Fruit fly (Drosophila melanogaster) whole organism, embryonic: Measurements from ENCODE around the gene Mf.
A peak's percentile ranks its signal among the peaks of the same experiment; 100 is the strongest.

ENCODE experiments used
- Adf1 ChIP-seq: fragments of 200-800 bp; sonication (Bioruptor generic); IDR thresholded peaks from 2 replicates; pipeline ENCODE4 v1.3.6; 2022; ENCODE audit warnings: missing biosample characterization, missing genetic modification characterization
- CG1024 ChIP-seq: fragments of 200-800 bp; sonication (Bioruptor generic); IDR thresholded peaks from 2 replicates; pipeline ENCODE4 v1.3.6; 2022; ENCODE audit warnings: missing biosample characterization, missing genetic modification characterization
- CG10462 ChIP-seq: fragments of 200-800 bp; sonication (Bioruptor generic); optimal IDR thresholded peaks from 2 replicates; lab custom pipeline; 2016; ENCODE audit warnings: missing biosample characterization, missing genetic modification characterization
- CG11504 ChIP-seq: fragments of 200-800 bp; sonication (Bioruptor generic); optimal IDR thresholded peaks from 3 replicates; lab custom pipeline; 2019; ENCODE audit warnings: missing biosample characterization, mild to moderate bottlenecking, missing genetic modification characterization, moderate library complexity
- CG12299 ChIP-seq: fragments of 200-800 bp; sonication (Bioruptor generic); optimal IDR thresholded peaks from 2 replicates; lab custom pipeline; 2018; ENCODE audit warnings: missing biosample characterization, mild to moderate bottlenecking, missing genetic modification characterization
- CG13424 ChIP-seq: fragments of 200-800 bp; sonication (Bioruptor generic); optimal IDR thresholded peaks from 2 replicates; lab custom pipeline; 2019; ENCODE audit warnings: missing biosample characterization, mild to moderate bottlenecking, missing genetic modification characterization, moderate library complexity
- CG14050 ChIP-seq: fragments of 200-800 bp; sonication (Bioruptor generic); IDR thresholded peaks from 3 replicates; pipeline ENCODE4 v1.3.6; 2022; ENCODE audit warnings: missing biosample characterization, missing genetic modification characterization
- CG1647 ChIP-seq: fragments of 200-800 bp; sonication (Bioruptor generic); optimal IDR thresholded peaks from 3 replicates; lab custom pipeline; 2016; ENCODE audit warnings: missing biosample characterization, missing genetic modification characterization
- CG16813 ChIP-seq: fragments of 200-800 bp; sonication (Bioruptor generic); IDR thresholded peaks from 3 replicates; pipeline ENCODE4 v1.3.6; 2022; ENCODE audit warnings: missing biosample characterization, missing genetic modification characterization; ENCODE audit not compliant: partially characterized antibody
- CG17328 ChIP-seq: fragments of 200-800 bp; sonication (Bioruptor generic); IDR thresholded peaks from 2 replicates; pipeline ENCODE4 v1.3.6; 2022; ENCODE audit warnings: missing biosample characterization, missing genetic modification characterization
- CG17568 ChIP-seq: fragments of 200-800 bp; sonication (Bioruptor generic); optimal IDR thresholded peaks from 2 replicates; lab custom pipeline; 2018; ENCODE audit warnings: missing biosample characterization, mild to moderate bottlenecking, missing genetic modification characterization, moderate library complexity
- CG30431 ChIP-seq: fragments of 200-800 bp; sonication (Bioruptor generic); optimal IDR thresholded peaks from 2 replicates; lab custom pipeline; 2017; ENCODE audit warnings: missing biosample characterization, missing genetic modification characterization
- CG32532 ChIP-seq: fragments of 200-800 bp; sonication (Bioruptor generic); IDR thresholded peaks from 2 replicates; pipeline ENCODE4 v1.3.6; 2022; ENCODE audit warnings: missing biosample characterization, missing genetic modification characterization
- CG3281 ChIP-seq: fragments of 200-800 bp; sonication (Bioruptor generic); optimal IDR thresholded peaks from 3 replicates; lab custom pipeline; 2017; ENCODE audit warnings: missing biosample characterization, mild to moderate bottlenecking, missing genetic modification characterization
- CG34376 ChIP-seq: fragments of 200-800 bp; sonication (Bioruptor generic); optimal IDR thresholded peaks from 2 replicates; lab custom pipeline; 2018; ENCODE audit warnings: missing biosample characterization, mild to moderate bottlenecking, missing genetic modification characterization
- CG3995 ChIP-seq: fragments of 200-800 bp; sonication (Bioruptor generic); optimal IDR thresholded peaks from 3 replicates; lab custom pipeline; 2016; ENCODE audit warnings: missing biosample characterization, missing genetic modification characterization
- CG5180 ChIP-seq: fragments of 200-800 bp; sonication (Bioruptor generic); optimal IDR thresholded peaks from 3 replicates; lab custom pipeline; 2017; ENCODE audit warnings: missing biosample characterization, missing genetic modification characterization, mild to moderate bottlenecking, moderate library complexity, missing genetic modification reagents
- CG7786 ChIP-seq: fragments of 200-800 bp; sonication (Bioruptor generic); optimal IDR thresholded peaks from 2 replicates; lab custom pipeline; 2016; ENCODE audit warnings: missing biosample characterization, missing genetic modification characterization
- CG7839 ChIP-seq: fragments of 200-800 bp; sonication (Bioruptor generic); optimal IDR thresholded peaks from 3 replicates; lab custom pipeline; 2018; ENCODE audit warnings: missing biosample characterization, mild to moderate bottlenecking, missing genetic modification characterization, moderate library complexity
- CG7928 ChIP-seq: fragments of 200-800 bp; sonication (Bioruptor generic); optimal IDR thresholded peaks from 2 replicates; lab custom pipeline; 2017; ENCODE audit warnings: missing biosample characterization, mild to moderate bottlenecking, missing genetic modification characterization
- CG8089 ChIP-seq: fragments of 200-800 bp; sonication (Bioruptor generic); optimal IDR thresholded peaks from 3 replicates; lab custom pipeline; 2016; ENCODE audit warnings: missing biosample characterization, missing genetic modification characterization
- CG9215 ChIP-seq: fragments of 200-800 bp; sonication (Bioruptor generic); IDR thresholded peaks from 2 replicates; pipeline ENCODE4 v1.3.6; 2022; ENCODE audit warnings: missing biosample characterization, missing genetic modification characterization
- CG9817 ChIP-seq: fragments of 200-800 bp; sonication (Bioruptor generic); optimal IDR thresholded peaks from 2 replicates; lab custom pipeline; 2018; ENCODE audit warnings: missing biosample characterization, mild to moderate bottlenecking, missing genetic modification characterization, moderate library complexity
- Drgx ChIP-seq: fragments of 200-800 bp; sonication (Bioruptor generic); IDR thresholded peaks from 2 replicates; pipeline ENCODE4 v1.3.6; 2022; ENCODE audit warnings: missing biosample characterization, missing genetic modification characterization
- E2f2 ChIP-seq: fragments of 200-800 bp; sonication (Bioruptor generic); IDR thresholded peaks from 2 replicates; pipeline ENCODE4 v1.3.6; 2022; ENCODE audit warnings: missing biosample characterization, missing genetic modification characterization
- HHEX ChIP-seq: fragments of 200-800 bp; sonication (Bioruptor generic); optimal IDR thresholded peaks from 3 replicates; lab custom pipeline; 2017; ENCODE audit warnings: missing biosample characterization, mild to moderate bottlenecking, missing genetic modification characterization, missing genetic modification reagents
- HLH3B ChIP-seq: fragments of 200-800 bp; sonication (Bioruptor generic); IDR thresholded peaks from 2 replicates; pipeline ENCODE4 v1.3.6; 2022; ENCODE audit warnings: missing biosample characterization, missing genetic modification characterization
- Lhr ChIP-seq: fragments of 200-800 bp; sonication (Bioruptor generic); optimal IDR thresholded peaks from 3 replicates; lab custom pipeline; 2017; ENCODE audit warnings: mild to moderate bottlenecking, missing biosample characterization, missing genetic modification reagents, missing genetic modification characterization
- Ptx1 ChIP-seq: fragments of 200-800 bp; sonication (Bioruptor generic); IDR thresholded peaks from 2 replicates; pipeline ENCODE4 v1.3.6; 2022; ENCODE audit warnings: missing biosample characterization, missing genetic modification characterization
- Rx ChIP-seq: fragments of 200-800 bp; sonication (Bioruptor generic); IDR thresholded peaks from 2 replicates; pipeline ENCODE4 v1.3.6; 2022; ENCODE audit warnings: missing biosample characterization, missing genetic modification characterization
- Sry-δ ChIP-seq: fragments of 200-800 bp; sonication (Bioruptor generic); optimal IDR thresholded peaks from 2 replicates; lab custom pipeline; 2016; ENCODE audit warnings: missing biosample characterization, missing genetic modification characterization
- bsh ChIP-seq, 2 experiments: fragments of 200-800 bp; sonication (Bioruptor generic); optimal IDR thresholded peaks; 2 replicates each; lab custom pipeline; 2017 to 2018; ENCODE audit warnings: mild to moderate bottlenecking in 2 of 2, missing biosample characterization in 2 of 2, missing genetic modification characterization in 2 of 2, moderate library complexity in 1 of 2
- crp ChIP-seq, 2 experiments: fragments of 200-800 bp; sonication (Bioruptor generic); optimal IDR thresholded peaks; 2 replicates in 1 of 2; 3 replicates in 1 of 2; lab custom pipeline; 2017; ENCODE audit warnings: missing biosample characterization in 2 of 2, missing genetic modification characterization in 2 of 2, mild to moderate bottlenecking in 1 of 2, moderate library complexity in 1 of 2
- cwo ChIP-seq: fragments of 200-800 bp; sonication (Bioruptor generic); optimal IDR thresholded peaks from 3 replicates; lab custom pipeline; 2017; ENCODE audit warnings: missing biosample characterization, missing genetic modification characterization, mild to moderate bottlenecking, moderate library complexity, missing genetic modification reagents
- eve ChIP-seq, 2 experiments: fragments of >200 bp; optimal IDR thresholded peaks; 2 replicates each; lab custom pipeline; 2017; ENCODE audit warnings: missing biosample characterization in 2 of 2, missing genetic modification characterization in 2 of 2
- fd96Cb ChIP-seq: fragments of 200-800 bp; sonication (Bioruptor generic); optimal IDR thresholded peaks from 2 replicates; lab custom pipeline; 2018; ENCODE audit warnings: missing biosample characterization, mild to moderate bottlenecking, missing genetic modification characterization, moderate library complexity
- grau ChIP-seq: fragments of 200-800 bp; optimal IDR thresholded peaks from 3 replicates; lab custom pipeline; 2019; ENCODE audit warnings: missing biosample characterization, mild to moderate bottlenecking, missing genetic modification characterization, moderate library complexity
- knrl ChIP-seq: fragments of 200-800 bp; sonication (Bioruptor generic); IDR thresholded peaks from 3 replicates; pipeline ENCODE4 v1.3.6; 2022; ENCODE audit warnings: missing biosample characterization, missing genetic modification characterization; ENCODE audit not compliant: partially characterized antibody
- lab ChIP-seq: fragments of 200-800 bp; sonication (Bioruptor generic); optimal IDR thresholded peaks from 3 replicates; lab custom pipeline; 2017; ENCODE audit warnings: missing biosample characterization, missing genetic modification characterization, mild to moderate bottlenecking, moderate library complexity, missing genetic modification reagents
- lmd ChIP-seq: fragments of 200-800 bp; sonication (Bioruptor generic); IDR thresholded peaks from 2 replicates; pipeline ENCODE4 v1.3.6; 2022; ENCODE audit warnings: missing biosample characterization, missing genetic modification characterization
- luna ChIP-seq: fragments of 200-800 bp; sonication (Bioruptor generic); optimal IDR thresholded peaks from 2 replicates; lab custom pipeline; 2016; ENCODE audit warnings: missing biosample characterization, missing genetic modification characterization
- mld ChIP-seq: fragments of 200-800 bp; sonication (Bioruptor generic); IDR thresholded peaks from 3 replicates; pipeline ENCODE4 v1.3.6; 2022; ENCODE audit warnings: missing biosample characterization, missing genetic modification characterization; ENCODE audit not compliant: partially characterized antibody
- nmo ChIP-seq: fragments of 200-800 bp; sonication (Bioruptor generic); optimal IDR thresholded peaks from 2 replicates; lab custom pipeline; 2018; ENCODE audit warnings: missing biosample characterization, mild to moderate bottlenecking, missing genetic modification characterization, moderate library complexity
- otp ChIP-seq: fragments of 200-800 bp; sonication (Bioruptor generic); IDR thresholded peaks from 3 replicates; pipeline ENCODE4, ENCODE4 v1.3.6; 2022; ENCODE audit warnings: missing biosample characterization, missing genetic modification characterization
- pb ChIP-seq: fragments of 200-800 bp; sonication (Bioruptor generic); optimal IDR thresholded peaks from 3 replicates; lab custom pipeline; 2016; ENCODE audit warnings: missing biosample characterization, missing genetic modification characterization
- slou ChIP-seq: fragments of 200-800 bp; sonication (Bioruptor generic); optimal IDR thresholded peaks from 3 replicates; lab custom pipeline; 2016; ENCODE audit warnings: missing biosample characterization, missing genetic modification characterization
- slp2 ChIP-seq: fragments of 200-800 bp; sonication (Bioruptor generic); optimal IDR thresholded peaks from 2 replicates; lab custom pipeline; 2016; ENCODE audit warnings: missing biosample characterization, missing genetic modification characterization
- sr ChIP-seq: fragments of 200-800 bp; sonication (Bioruptor generic); IDR thresholded peaks from 3 replicates; pipeline ENCODE4 v1.3.6; 2022; ENCODE audit warnings: missing biosample characterization, missing genetic modification characterization
- vnd ChIP-seq: fragments of 200-800 bp; sonication (Bioruptor generic); IDR thresholded peaks from 3 replicates; pipeline ENCODE4 v1.3.6; 2022; ENCODE audit warnings: missing biosample characterization, missing genetic modification characterization; ENCODE audit not compliant: partially characterized antibody

Mf gene

dm6 chr3R:15229329-15229876, 48.1 kb upstream of the Mf start, which contains the start of the genes Art3 and mRpS10 (continued):
- TF ChIP-seq CG7928 (GFP tag; lab: Kevin White, UChicago), result peak; percentile 89
- TF ChIP-seq CG11504, result peak; percentile 99
- peak; percentile 100 for TF ChIP-seq Ptx1 (GFP tag; lab: Robert Waterston, UW)
- TF ChIP-seq fd96Cb (tag; lab: Kevin White, UChicago), result peak; percentile 100
- TF ChIP-seq CG13424 (tag; lab: Kevin White, UChicago), result peak; percentile 100
- TF ChIP-seq pb (GFP tag; lab: Kevin White, UChicago), result peak; percentile 100
- peak; percentile 100 for TF ChIP-seq CG7839 (tag; lab: Kevin White, UChicago)
- peak in 1 of 2 experiments; percentile 97 for TF ChIP-seq eve (GFP tag; optimal IDR thresholded peaks at IDR 0.05; lab: Kevin White, UChicago)
- TF ChIP-seq luna, result peak; percentile 99
- no peak for TF ChIP-seq CG17568 (GFP tag; lab: Kevin White, UChicago)
- TF ChIP-seq HLH3B, result peak; percentile 100
- peak; percentile 91 for TF ChIP-seq CG3995 (GFP tag; lab: Kevin White, UChicago)
- TF ChIP-seq CG9215, result peak; percentile 99
- TF ChIP-seq Adf1 (GFP tag; lab: Robert Waterston, UW), result peak; percentile 95
- TF ChIP-seq CG9817 (tag; lab: Kevin White, UChicago), result peak; percentile 100
- peak; percentile 91 for TF ChIP-seq Sry-δ (GFP tag; lab: Kevin White, UChicago)
- TF ChIP-seq Rx (GFP tag; lab: Robert Waterston, UW), result peak; percentile 100
- peak; percentile 100 for TF ChIP-seq Drgx
- peak; percentile 100 for TF ChIP-seq CG3281 (GFP tag; lab: Kevin White, UChicago)
- no peak for TF ChIP-seq vnd
- TF ChIP-seq otp (GFP tag; lab: Robert Waterston, UW), result peak; percentile 100
- peak in 1 of 2 experiments; percentile 100 for TF ChIP-seq bsh (GFP tag; optimal IDR thresholded peaks at IDR 0.05; lab: Kevin White, UChicago)
- peak; percentile 100 for TF ChIP-seq CG17328 (GFP tag; lab: Robert Waterston, UW)
- TF ChIP-seq CG1647 (GFP tag; lab: Kevin White, UChicago), result peak; percentile 100
- peak; percentile 100 for TF ChIP-seq CG14050
- peak; percentile 100 for TF ChIP-seq HHEX (GFP tag; lab: Kevin White, UChicago)
- TF ChIP-seq mld (GFP tag; lab: Robert Waterston, UW), result no peak
- TF ChIP-seq CG30431 (GFP tag; lab: Kevin White, UChicago), result peak; percentile 100
- no peak for TF ChIP-seq CG16813 (GFP tag; lab: Robert Waterston, UW)
- peak; percentile 100 for TF ChIP-seq slp2 (GFP tag; lab: Kevin White, UChicago)
- peak; percentile 100 for TF ChIP-seq lab (GFP tag; lab: Kevin White, UChicago)
- TF ChIP-seq sr, result peak; percentile 99
- TF ChIP-seq crp (GFP tag; optimal IDR thresholded peaks at IDR 0.05; lab: Kevin White, UChicago), result peak; percentile 55 to 80
- peak; percentile 100 for TF ChIP-seq CG8089 (GFP tag; lab: Kevin White, UChicago)
- peak; percentile 100 for TF ChIP-seq grau (tag; lab: Kevin White, UChicago)
- peak; percentile 100 for TF ChIP-seq CG12299 (tag; lab: Kevin White, UChicago)
- TF ChIP-seq slou (GFP tag; lab: Kevin White, UChicago), result peak; percentile 100
- TF ChIP-seq nmo (GFP tag; lab: Kevin White, UChicago), result peak; percentile 100
- peak; percentile 99 for TF ChIP-seq cwo (GFP tag; lab: Kevin White, UChicago)
- TF ChIP-seq CG5180 (GFP tag; lab: Kevin White, UChicago), result peak; percentile 94
- peak; percentile 96 for TF ChIP-seq E2f2 (GFP tag; lab: Robert Waterston, UW)
- TF ChIP-seq CG10462 (GFP tag; lab: Kevin White, UChicago), result peak; percentile 100
- peak; percentile 100 for TF ChIP-seq lmd (GFP tag; lab: Robert Waterston, UW)
- peak; percentile 100 for TF ChIP-seq CG34376
- TF ChIP-seq Lhr (GFP tag; lab: Kevin White, UChicago), result peak; percentile 99
- peak; percentile 51; the same call in 1 of the 3 replicates for TF ChIP-seq knrl (GFP tag; lab: Robert Waterston, UW)
- TF ChIP-seq CG32532, result peak; percentile 100
- peak; percentile 99 for TF ChIP-seq CG1024
- peak; percentile 100 for TF ChIP-seq CG7786 (GFP tag; lab: Kevin White, UChicago)
